Worm (Caenorhabditis elegans): ENCODE data around the gene pyc-1.

DNA sequence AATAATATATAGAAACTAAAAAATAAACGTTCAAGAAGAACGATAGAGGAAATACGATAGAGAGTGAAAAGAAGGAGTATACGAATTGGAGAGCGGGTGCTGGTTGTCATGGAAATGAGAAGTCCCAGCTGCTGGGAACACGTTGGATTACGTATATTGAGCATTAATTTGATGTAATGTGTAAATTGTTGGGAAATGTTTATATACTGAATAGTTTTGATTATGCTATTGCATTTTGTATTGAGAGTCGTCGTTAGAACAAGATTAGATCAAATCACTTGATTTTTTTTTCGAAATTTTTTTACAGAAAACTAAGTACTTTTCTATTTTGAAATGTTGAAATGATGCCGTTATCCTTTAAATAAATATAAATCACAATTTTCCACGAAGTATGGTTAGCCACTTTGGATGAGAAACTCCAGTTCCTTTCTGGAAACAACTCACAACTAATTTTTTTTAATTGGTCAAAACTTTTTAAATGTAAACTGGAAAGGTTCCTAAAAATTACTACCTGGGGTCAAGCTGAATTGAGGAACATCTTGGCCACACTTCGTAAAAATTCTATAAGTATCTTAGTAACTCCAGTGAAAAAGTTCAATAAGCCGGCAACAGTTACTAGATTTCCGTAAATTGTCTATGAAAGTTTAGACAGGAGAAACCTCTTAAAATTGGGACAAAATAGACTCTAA lies 21.5 kb upstream of the pyc-1 start, which contains the start of gene nphp-4:
- no peak for TF ChIP-seq mdl-1 (tag; optimal IDR thresholded peaks at IDR 0.05)
- TF ChIP-seq nhr-11 (tag; optimal IDR thresholded peaks at IDR 0.05), result no peak
- no peak for TF ChIP-seq ces-1 (GFP tag; optimal IDR thresholded peaks at IDR 0.05)
- TF ChIP-seq tbx-2 (tag; optimal IDR thresholded peaks at IDR 0.05), result no peak
- TF ChIP-seq elt-3 (tag; optimal IDR thresholded peaks at IDR 0.05), result no peak
- no peak for TF ChIP-seq rnt-1 (tag; optimal IDR thresholded peaks at IDR 0.05)
- TF ChIP-seq blmp-1 (tag; optimal IDR thresholded peaks at IDR 0.05), result no peak
- TF ChIP-seq skn-1 (tag; optimal IDR thresholded peaks at IDR 0.05), result no peak
- TF ChIP-seq lin-35 (GFP tag; optimal IDR thresholded peaks at IDR 0.05), result no peak
- TF ChIP-seq unc-62 (GFP tag; optimal IDR thresholded peaks at IDR 0.05), result no peak
- no peak for TF ChIP-seq ztf-11 (tag; optimal IDR thresholded peaks at IDR 0.05)
- no peak for TF ChIP-seq nhr-237 (tag; optimal IDR thresholded peaks at IDR 0.05)
